Worm (Caenorhabditis elegans): ENCODE data around the gene T19D7.5.

Gene T19D7.5

DNA sequence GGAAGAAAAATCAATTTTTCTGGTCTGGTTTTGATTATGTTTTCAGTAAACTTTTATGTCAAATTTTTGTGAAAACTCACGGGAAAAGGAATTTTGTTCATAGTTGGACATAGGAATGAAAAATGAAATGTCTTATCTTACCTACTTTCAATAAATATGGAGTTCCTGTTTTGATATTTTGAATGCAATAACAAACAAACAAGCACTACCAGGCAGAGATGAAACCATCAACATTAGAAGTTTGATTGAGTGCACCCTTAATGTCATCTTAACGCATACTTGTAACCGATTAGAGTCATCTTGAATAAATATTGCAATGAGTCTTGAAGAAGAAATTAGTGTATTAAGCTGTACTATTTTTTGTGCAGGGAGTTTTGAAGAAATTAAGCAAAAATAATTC, 24.6 kb downstream of the T19D7.5 start, which contains the start of gene M6.11:
M6.11 (minus strand) TSS at position 101 of the 400 bp plus-strand sequence.
- TF ChIP-seq nhr-12 (tag; optimal IDR thresholded peaks at IDR 0.05), result no peak
- TF ChIP-seq ama-1 (optimal IDR thresholded peaks at IDR 0.05), result no peak
- no peak for TF ChIP-seq ceh-82 (tag; optimal IDR thresholded peaks at IDR 0.05)
- no peak for TF ChIP-seq nhr-77 (tag; optimal IDR thresholded peaks at IDR 0.05)
- TF ChIP-seq dmd-4 (tag; optimal IDR thresholded peaks at IDR 0.05), result no peak
- TF ChIP-seq lin-13 (GFP tag; optimal IDR thresholded peaks at IDR 0.05), result no peak
- TF ChIP-seq unc-39 (tag; optimal IDR thresholded peaks at IDR 0.05), result no peak
- TF ChIP-seq elt-3 (tag; optimal IDR thresholded peaks at IDR 0.05), result no peak
- no peak for TF ChIP-seq crh-2 (tag; optimal IDR thresholded peaks at IDR 0.05)
- TF ChIP-seq sma-9 (GFP tag; optimal IDR thresholded peaks at IDR 0.05), result no peak
- TF ChIP-seq sma-9 (tag; optimal IDR thresholded peaks at IDR 0.05), result no peak
- no peak for TF ChIP-seq nhr-23 (tag; optimal IDR thresholded peaks at IDR 0.05)
- no peak for TF ChIP-seq skn-1 (tag; optimal IDR thresholded peaks at IDR 0.05)
- TF ChIP-seq egl-27 (tag; optimal IDR thresholded peaks at IDR 0.05), result no peak
- TF ChIP-seq lin-11 (tag; optimal IDR thresholded peaks at IDR 0.05), result no peak

DNA sequence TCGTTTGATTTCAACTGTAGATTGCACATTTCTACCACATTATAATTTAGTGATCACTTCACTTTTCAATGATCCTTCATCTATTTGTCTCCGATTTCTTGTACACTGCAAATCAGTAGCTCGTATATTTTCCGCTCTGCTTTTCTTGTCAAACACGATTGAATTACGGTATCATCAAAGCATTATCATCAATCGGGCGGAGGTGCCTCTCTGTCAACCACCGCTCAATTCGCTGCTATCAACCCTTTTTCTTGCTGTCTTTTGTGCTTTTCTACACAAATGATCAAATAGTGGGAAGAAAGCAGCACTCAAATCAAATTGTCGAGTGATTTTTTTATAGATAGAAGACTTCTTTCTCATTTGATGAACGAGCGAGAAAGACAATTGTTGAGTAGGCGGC, 28.4 kb downstream of the T19D7.5 start:
- no peak for TF ChIP-seq nhr-10 (tag; optimal IDR thresholded peaks at IDR 0.05)
- no peak for TF ChIP-seq nhr-21 (tag; optimal IDR thresholded peaks at IDR 0.05)
- TF ChIP-seq fos-1 (tag; optimal IDR thresholded peaks at IDR 0.05), result peak; percentile 28
- no peak for TF ChIP-seq ceh-82 (tag; optimal IDR thresholded peaks at IDR 0.05)
- no peak for TF ChIP-seq C34F6.9 (tag; optimal IDR thresholded peaks at IDR 0.05)
- TF ChIP-seq nhr-12 (tag; optimal IDR thresholded peaks at IDR 0.05), result no peak

DNA sequence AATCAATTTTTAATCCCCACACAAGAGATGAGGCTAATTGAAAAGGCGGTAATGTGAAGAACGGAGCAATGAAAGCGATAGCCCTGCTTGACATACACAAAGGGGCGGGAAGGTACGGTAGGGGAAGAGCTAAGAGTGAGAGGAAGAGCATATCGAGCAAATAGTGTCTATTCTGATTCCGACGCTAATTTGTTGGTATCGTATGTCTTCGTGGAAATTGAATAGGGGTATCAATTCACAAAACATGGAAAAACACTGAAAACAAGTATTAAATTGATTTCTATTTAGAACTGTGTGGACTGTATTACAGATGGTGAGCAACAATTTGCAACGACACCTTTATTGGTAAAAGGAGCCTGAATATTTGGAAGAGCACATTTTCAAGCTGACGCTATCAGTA, 29.1 kb downstream of the T19D7.5 start, which contains the start of gene pha-2:
pha-2 (minus strand) TSS at position 101 of the 400 bp plus-strand sequence.
- TF ChIP-seq unc-55 (GFP tag; optimal IDR thresholded peaks at IDR 0.05), result no peak
- no peak for TF ChIP-seq ztf-4 (tag; optimal IDR thresholded peaks at IDR 0.05)
- no peak for TF ChIP-seq nhr-23 (tag; optimal IDR thresholded peaks at IDR 0.05)
- TF ChIP-seq nhr-237 (tag; optimal IDR thresholded peaks at IDR 0.05), result no peak
- no peak for TF ChIP-seq sma-3 (GFP tag; optimal IDR thresholded peaks at IDR 0.05)
- no peak for TF ChIP-seq ama-1 (optimal IDR thresholded peaks at IDR 0.05)
- TF ChIP-seq R02D3.7 (tag; optimal IDR thresholded peaks at IDR 0.05), result no peak
- no peak for TF ChIP-seq nhr-10 (tag; optimal IDR thresholded peaks at IDR 0.05)
- no peak for TF ChIP-seq sem-4 (tag; optimal IDR thresholded peaks at IDR 0.05)

DNA sequence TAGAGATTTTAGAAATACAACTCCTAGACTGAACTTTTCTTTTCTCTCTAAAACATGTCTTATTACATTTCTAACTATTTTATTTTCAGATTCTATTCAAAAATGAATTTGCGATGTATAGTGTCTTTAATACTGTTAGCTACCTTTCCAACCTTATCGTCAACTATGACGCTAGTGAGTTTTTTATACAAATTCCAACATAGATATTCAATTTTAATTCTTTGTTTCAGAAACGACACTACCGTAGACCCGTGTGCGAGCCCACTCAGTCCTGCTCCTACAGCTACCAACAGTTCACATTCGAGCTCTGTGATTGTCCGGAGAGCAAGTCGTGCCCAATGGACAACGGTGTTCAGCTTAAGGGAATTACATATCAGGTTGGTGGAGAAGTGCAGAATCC, 36.9 kb downstream of the T19D7.5 start, which contains the start of gene M6.4:
M6.4 (plus strand) TSS at position 55 of the 400 bp plus-strand sequence.
- TF ChIP-seq nhr-12 (tag; optimal IDR thresholded peaks at IDR 0.05), result no peak
- TF ChIP-seq ztf-1 (GFP tag; conservative IDR thresholded peaks at IDR 0.05), result no peak
- no peak for TF ChIP-seq unc-62 (GFP tag; optimal IDR thresholded peaks at IDR 0.05)
- no peak for TF ChIP-seq skn-1 (tag; optimal IDR thresholded peaks at IDR 0.05)
- TF ChIP-seq nhr-23 (tag; optimal IDR thresholded peaks at IDR 0.05), result no peak
- TF ChIP-seq ceh-82 (tag; optimal IDR thresholded peaks at IDR 0.05), result no peak
- TF ChIP-seq lin-39 (tag; optimal IDR thresholded peaks at IDR 0.05), result no peak
- TF ChIP-seq zag-1 (tag; optimal IDR thresholded peaks at IDR 0.05), result no peak
- TF ChIP-seq nhr-129 (tag; optimal IDR thresholded peaks at IDR 0.05), result no peak
- TF ChIP-seq nhr-21 (tag; optimal IDR thresholded peaks at IDR 0.05), result no peak
- no peak for TF ChIP-seq elt-1 (tag; optimal IDR thresholded peaks at IDR 0.05)
- TF ChIP-seq ceh-16 (tag; optimal IDR thresholded peaks at IDR 0.05), result no peak
- TF ChIP-seq sma-3 (GFP tag; optimal IDR thresholded peaks at IDR 0.05), result no peak
- no peak for TF ChIP-seq crh-2 (tag; optimal IDR thresholded peaks at IDR 0.05)
- no peak for TF ChIP-seq nhr-11 (tag; optimal IDR thresholded peaks at IDR 0.05)
- TF ChIP-seq C34F6.9 (tag; optimal IDR thresholded peaks at IDR 0.05), result no peak

DNA sequence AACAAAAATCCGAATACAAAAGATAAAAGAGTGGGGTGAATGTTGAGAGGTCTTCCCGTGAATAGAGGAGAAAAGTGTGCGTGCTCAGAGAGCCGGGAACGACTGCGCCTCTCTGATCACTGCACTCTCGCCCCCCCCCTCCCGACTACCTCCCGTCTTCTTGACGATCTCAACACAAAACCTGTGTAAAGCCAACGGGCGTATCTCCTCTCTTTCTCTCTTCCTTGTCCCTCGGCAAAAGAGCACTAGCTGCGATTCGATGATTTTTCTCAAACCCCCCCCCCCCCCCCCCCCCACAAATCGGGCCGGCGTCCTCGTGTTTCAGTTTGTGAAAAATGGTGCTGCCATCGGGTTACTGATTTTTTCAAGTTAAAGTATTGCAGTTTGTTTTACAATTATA, 44.3 kb downstream of the T19D7.5 start:
- TF ChIP-seq nhr-25 (tag; optimal IDR thresholded peaks at IDR 0.05) (no peak), lin-13 (GFP tag; optimal IDR thresholded peaks at IDR 0.05) (no peak), ceh-82 (tag; optimal IDR thresholded peaks at IDR 0.05) (no peak), ceh-16 (tag; optimal IDR thresholded peaks at IDR 0.05) (no peak), F13H6.1 (tag; optimal IDR thresholded peaks at IDR 0.05) (no peak), crh-2 (tag; optimal IDR thresholded peaks at IDR 0.05) (no peak), aly-2 (tag; optimal IDR thresholded peaks at IDR 0.05) (no peak), lsy-2 (tag; optimal IDR thresholded peaks at IDR 0.05) (no peak), dmd-4 (tag; optimal IDR thresholded peaks at IDR 0.05) (no peak), alr-1 (tag; optimal IDR thresholded peaks at IDR 0.05) (no peak), elt-3 (tag; optimal IDR thresholded peaks at IDR 0.05) (no peak), Y55F3AM.14 (GFP tag; optimal IDR thresholded peaks at IDR 0.05) (no peak), ztf-11 (tag; optimal IDR thresholded peaks at IDR 0.05) (no peak), skn-1 (tag; optimal IDR thresholded peaks at IDR 0.05) (no peak), mbf-1 (tag; optimal IDR thresholded peaks at IDR 0.05) (no peak)

Data from whole organism, L2 larva.